Worm (Caenorhabditis elegans): ENCODE measurements around the gene tag-241.

The tag-241 gene

DNA sequence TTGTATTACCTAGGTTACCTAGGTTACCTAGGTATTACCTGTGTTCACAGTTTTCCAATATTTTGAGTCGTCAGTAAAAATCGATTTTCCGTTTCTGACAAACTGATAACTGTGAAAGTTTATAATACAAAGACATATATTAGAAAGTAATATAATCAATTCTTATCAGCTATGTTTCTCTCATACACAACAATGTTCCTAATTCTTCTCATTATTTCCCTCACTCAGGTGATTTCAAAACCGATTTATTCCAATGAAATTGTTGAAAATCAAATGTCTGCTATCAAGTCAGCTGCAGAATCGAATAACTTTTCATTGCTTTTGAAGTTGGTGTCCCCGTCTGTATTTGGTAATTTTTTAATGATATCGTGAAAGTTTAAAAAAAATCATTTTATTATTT lies 19.7 kb upstream of the tag-241 start, which contains the start of gene C34E11.4:
Gene C34E11.4 (plus strand): TSS at position 154 of the 400 bp plus-strand sequence.
- no peak for TF ChIP-seq cnd-1 (tag; optimal IDR thresholded peaks at IDR 0.05)
- TF ChIP-seq nhr-28 (tag; optimal IDR thresholded peaks at IDR 0.05), result no peak
- no peak for TF ChIP-seq M03D4.4 (tag; optimal IDR thresholded peaks at IDR 0.05)
- no peak for TF ChIP-seq ztf-11 (tag; optimal IDR thresholded peaks at IDR 0.05)
- no peak for TF ChIP-seq tbx-8 (GFP tag; optimal IDR thresholded peaks at IDR 0.05)
- no peak for TF ChIP-seq elt-3 (tag; optimal IDR thresholded peaks at IDR 0.05)
- no peak for TF ChIP-seq drap-1 (GFP tag; optimal IDR thresholded peaks at IDR 0.05)
- TF ChIP-seq mep-1 (tag; optimal IDR thresholded peaks at IDR 0.05), result no peak
- TF ChIP-seq lin-13 (tag; optimal IDR thresholded peaks at IDR 0.05), result no peak
- no peak for TF ChIP-seq unc-120 (tag; optimal IDR thresholded peaks at IDR 0.05; ENCODE audit: poor library complexity, severe bottlenecking)
- TF ChIP-seq ceh-83 (GFP tag; optimal IDR thresholded peaks at IDR 0.05), result no peak
- TF ChIP-seq bed-3 (GFP tag; optimal IDR thresholded peaks at IDR 0.05), result no peak
- no peak for TF ChIP-seq unc-62 (GFP tag; optimal IDR thresholded peaks at IDR 0.05)
- no peak for TF ChIP-seq snpc-4 (tag; optimal IDR thresholded peaks at IDR 0.05)
- no peak for TF ChIP-seq lin-32 (GFP tag; optimal IDR thresholded peaks at IDR 0.05)
- no peak for TF ChIP-seq ceh-39 (tag; optimal IDR thresholded peaks at IDR 0.05)
- TF ChIP-seq pha-4 (tag; optimal IDR thresholded peaks at IDR 0.05), result no peak

DNA sequence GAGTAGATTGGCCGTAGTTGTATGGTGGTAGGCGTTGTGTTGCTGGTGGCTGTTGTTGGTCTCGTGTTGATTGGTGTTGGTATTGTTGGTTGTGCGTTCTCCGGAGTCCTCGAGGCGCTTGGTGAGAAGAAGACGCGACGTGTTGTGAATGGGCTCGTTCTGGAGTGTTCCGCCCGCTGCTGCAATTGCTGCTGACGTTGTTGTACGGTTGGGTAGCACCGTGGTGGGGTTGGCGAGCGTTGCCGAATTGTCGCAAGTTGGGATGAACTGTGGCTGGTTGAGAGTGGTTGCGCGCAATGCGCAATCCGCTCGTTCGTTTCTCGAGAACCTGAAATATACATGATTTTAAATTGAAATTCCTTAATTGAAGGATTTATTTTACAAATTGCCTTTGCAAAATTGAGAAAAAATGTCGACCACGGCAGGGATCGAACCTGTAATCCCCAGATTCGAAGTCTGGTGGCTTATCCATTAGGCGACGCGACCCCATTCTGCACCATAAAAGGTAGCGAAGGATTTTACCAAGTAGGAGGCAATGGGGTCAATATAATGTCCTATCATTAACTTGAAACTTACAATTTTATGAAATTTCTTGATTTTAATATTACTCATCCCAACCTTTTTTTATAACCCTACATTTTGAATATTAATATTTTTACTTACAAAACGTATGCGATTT lies 17.5 kb upstream of the tag-241 start:
- TF ChIP-seq elt-3 (tag; optimal IDR thresholded peaks at IDR 0.05), result no peak
- TF ChIP-seq cnd-1 (tag; optimal IDR thresholded peaks at IDR 0.05), result no peak
- no peak for TF ChIP-seq sem-2 (GFP tag; optimal IDR thresholded peaks at IDR 0.05)
- TF ChIP-seq lin-13 (tag; optimal IDR thresholded peaks at IDR 0.05), result no peak
- TF ChIP-seq pha-4 (tag; optimal IDR thresholded peaks at IDR 0.05), result no peak
- TF ChIP-seq blmp-1 (tag; optimal IDR thresholded peaks at IDR 0.05), result no peak
- no peak for TF ChIP-seq nhr-76 (tag; optimal IDR thresholded peaks at IDR 0.05)
- TF ChIP-seq lsy-2 (tag; optimal IDR thresholded peaks at IDR 0.05), result no peak
- TF ChIP-seq sptf-1 (tag; optimal IDR thresholded peaks at IDR 0.05), result no peak
- no peak for TF ChIP-seq hlh-1 (tag; optimal IDR thresholded peaks at IDR 0.05)

DNA sequence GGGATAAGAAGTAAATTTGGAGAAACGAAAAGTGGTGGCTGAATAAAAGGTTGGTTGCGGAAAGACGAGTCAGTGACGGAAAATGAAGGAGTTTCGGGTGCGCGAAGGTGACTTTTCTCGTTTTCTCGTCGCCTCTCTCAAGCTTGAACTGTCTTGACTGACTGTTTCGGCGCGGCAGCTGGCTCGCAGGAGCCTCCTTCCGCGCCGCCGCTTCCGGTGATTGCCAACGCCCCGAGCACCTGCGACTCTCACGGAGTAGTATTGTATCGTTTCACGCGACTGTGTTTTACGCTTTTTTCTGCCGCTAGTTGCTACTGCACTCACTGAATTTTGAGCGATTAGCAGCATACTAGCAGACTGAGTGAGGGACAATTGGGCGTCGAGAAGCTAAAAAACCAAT lies 9.1 kb upstream of the tag-241 start, which contains the start of gene C34E11.2:
Gene C34E11.2 (minus strand): TSS at position 84 of the 400 bp plus-strand sequence.
- TF ChIP-seq lin-32 (GFP tag; optimal IDR thresholded peaks at IDR 0.05) (no peak), mab-5 (tag; optimal IDR thresholded peaks at IDR 0.05) (no peak), mep-1 (tag; optimal IDR thresholded peaks at IDR 0.05) (no peak), ceh-43 (GFP tag; optimal IDR thresholded peaks at IDR 0.05) (no peak), elt-3 (tag; optimal IDR thresholded peaks at IDR 0.05) (no peak), drap-1 (GFP tag; optimal IDR thresholded peaks at IDR 0.05) (no peak), pha-4 (tag; optimal IDR thresholded peaks at IDR 0.05) (no peak), blmp-1 (tag; optimal IDR thresholded peaks at IDR 0.05) (no peak), flh-1 (GFP tag; optimal IDR thresholded peaks at IDR 0.05) (no peak), zip-8 (tag; optimal IDR thresholded peaks at IDR 0.05) (no peak), unc-62 (GFP tag; optimal IDR thresholded peaks at IDR 0.05) (no peak), ceh-83 (GFP tag; optimal IDR thresholded peaks at IDR 0.05) (no peak), unc-120 (tag; optimal IDR thresholded peaks at IDR 0.05; ENCODE audit: poor library complexity, severe bottlenecking) (no peak), snpc-4 (tag; optimal IDR thresholded peaks at IDR 0.05) (no peak), hlh-1 (tag; optimal IDR thresholded peaks at IDR 0.05) (no peak), ztf-11 (tag; optimal IDR thresholded peaks at IDR 0.05) (no peak), ham-2 (GFP tag; optimal IDR thresholded peaks at IDR 0.05) (no peak), nhr-2 (tag; optimal IDR thresholded peaks at IDR 0.05) (no peak), ceh-39 (tag; optimal IDR thresholded peaks at IDR 0.05) (no peak)

DNA sequence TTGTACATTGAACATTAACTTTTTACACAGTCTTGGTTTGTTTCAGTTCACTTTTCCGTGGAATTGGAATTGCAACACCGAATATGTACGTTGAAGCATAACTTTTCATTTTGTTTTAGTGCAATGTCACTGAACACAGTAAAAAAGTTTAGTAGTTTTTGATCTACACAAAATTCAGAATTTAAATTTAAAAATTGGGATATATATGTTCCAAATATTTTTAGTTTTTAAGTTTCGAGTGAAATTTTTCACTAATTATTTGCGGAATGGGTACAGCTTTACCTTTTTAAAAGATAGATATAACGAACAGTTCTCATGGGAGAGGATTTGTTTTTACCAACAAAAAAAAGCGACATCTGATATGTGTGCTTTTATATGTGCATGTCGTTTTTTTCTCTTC lies 7.0 kb upstream of the tag-241 start:
- TF ChIP-seq ham-2 (GFP tag; optimal IDR thresholded peaks at IDR 0.05) (no peak), unc-39 (tag; optimal IDR thresholded peaks at IDR 0.05) (no peak), drap-1 (GFP tag; optimal IDR thresholded peaks at IDR 0.05) (no peak), nhr-28 (tag; optimal IDR thresholded peaks at IDR 0.05) (no peak), zip-8 (tag; optimal IDR thresholded peaks at IDR 0.05) (no peak), hlh-1 (tag; optimal IDR thresholded peaks at IDR 0.05) (no peak), sptf-1 (tag; optimal IDR thresholded peaks at IDR 0.05) (no peak), blmp-1 (tag; optimal IDR thresholded peaks at IDR 0.05) (no peak), bed-3 (GFP tag; optimal IDR thresholded peaks at IDR 0.05) (no peak)

DNA sequence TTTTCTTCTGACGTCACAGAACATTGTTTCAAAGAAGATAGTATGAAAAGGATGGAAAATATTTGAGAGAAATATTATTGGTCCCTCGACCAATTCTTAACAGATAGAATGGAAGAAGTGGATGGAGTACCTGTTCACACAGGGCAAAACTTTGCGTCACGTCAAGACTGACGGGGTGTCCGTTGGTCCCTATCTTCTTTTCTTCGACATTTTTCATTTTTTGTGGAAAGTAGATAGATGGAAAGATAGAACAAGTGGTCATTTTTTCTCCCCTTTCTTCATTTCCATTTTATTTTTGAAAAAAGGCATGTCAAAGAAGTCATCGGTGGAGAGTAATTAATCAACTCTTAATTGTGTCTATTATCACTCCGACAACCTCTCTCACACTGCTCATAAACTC lies 5.1 kb upstream of the tag-241 start:
- TF ChIP-seq blmp-1 (tag; optimal IDR thresholded peaks at IDR 0.05) (no peak), unc-120 (tag; optimal IDR thresholded peaks at IDR 0.05; ENCODE audit: poor library complexity, severe bottlenecking) (peak; percentile 19), hlh-1 (tag; optimal IDR thresholded peaks at IDR 0.05) (peak; percentile 9), unc-62 (GFP tag; optimal IDR thresholded peaks at IDR 0.05) (peak; percentile 49)

All from whole organism, mixed stage, embryonic.